Fruit fly (Drosophila melanogaster) whole organism, embryonic: Measurements from ENCODE around the gene Cht5.

Experiments used
- CG11723 ChIP-seq: fragments of 200-800 bp; sonication (Bioruptor generic); optimal IDR thresholded peaks from 2 replicates; lab custom pipeline; 2017; ENCODE audit warnings: missing biosample characterization, mild to moderate bottlenecking, missing genetic modification characterization
- CG13775 ChIP-seq: fragments of 200-800 bp; sonication (Bioruptor generic); optimal IDR thresholded peaks from 3 replicates; lab custom pipeline; 2017; ENCODE audit warnings: missing biosample characterization, mild to moderate bottlenecking, missing genetic modification characterization
- CG13894 ChIP-seq: fragments of 200-800 bp; sonication (Bioruptor generic); optimal IDR thresholded peaks from 3 replicates; lab custom pipeline; 2018; ENCODE audit warnings: missing biosample characterization, mild to moderate bottlenecking, missing genetic modification characterization, moderate library complexity
- CG17359 ChIP-seq: fragments of 200-800 bp; sonication (Bioruptor generic); optimal IDR thresholded peaks from 3 replicates; lab custom pipeline; 2018; ENCODE audit warnings: missing biosample characterization, mild to moderate bottlenecking, missing genetic modification characterization, moderate library complexity
- CG31224 ChIP-seq: fragments of 200-800 bp; sonication (Bioruptor generic); IDR thresholded peaks from 2 replicates; pipeline ENCODE4 v1.3.6; 2022; ENCODE audit warnings: missing biosample characterization, missing genetic modification characterization
- CG31388 ChIP-seq: fragments of 200-800 bp; sonication (Bioruptor generic); optimal IDR thresholded peaks from 2 replicates; lab custom pipeline; 2016; ENCODE audit warnings: missing biosample characterization, missing genetic modification characterization
- CG33213 ChIP-seq: fragments of 200-800 bp; sonication (Bioruptor generic); optimal IDR thresholded peaks from 3 replicates; lab custom pipeline; 2016; ENCODE audit warnings: missing biosample characterization, missing genetic modification characterization
- CG3726 ChIP-seq: fragments of 200-800 bp; sonication (Bioruptor generic); IDR thresholded peaks from 3 replicates; pipeline ENCODE4, ENCODE4 v1.3.6; 2022; ENCODE audit warnings: missing biosample characterization, missing genetic modification characterization
- CG4282 ChIP-seq: fragments of 200-800 bp; sonication (Bioruptor generic); optimal IDR thresholded peaks from 2 replicates; lab custom pipeline; 2016; ENCODE audit warnings: missing biosample characterization, missing genetic modification characterization
- CG7556 ChIP-seq: fragments of 200-800 bp; sonication (Bioruptor generic); optimal IDR thresholded peaks from 2 replicates; lab custom pipeline; 2017; ENCODE audit warnings: missing biosample characterization, mild to moderate bottlenecking, missing genetic modification characterization
- CG7745 ChIP-seq: fragments of 200-800 bp; sonication (Bioruptor generic); optimal IDR thresholded peaks from 2 replicates; lab custom pipeline; 2018; ENCODE audit warnings: missing biosample characterization, mild to moderate bottlenecking, missing genetic modification characterization, moderate library complexity
- CG8281 ChIP-seq: fragments of 200-800 bp; sonication (Bioruptor generic); optimal IDR thresholded peaks from 2 replicates; lab custom pipeline; 2018; ENCODE audit warnings: missing biosample characterization, mild to moderate bottlenecking, missing genetic modification characterization, moderate library complexity
- CG9437 ChIP-seq: fragments of 200-800 bp; sonication (Bioruptor generic); optimal IDR thresholded peaks from 2 replicates; lab custom pipeline; 2018; ENCODE audit warnings: missing biosample characterization, mild to moderate bottlenecking, missing genetic modification characterization
- CG9876 ChIP-seq: fragments of 200-800 bp; sonication (Bioruptor generic); optimal IDR thresholded peaks from 2 replicates; lab custom pipeline; 2016; ENCODE audit warnings: missing biosample characterization, missing genetic modification characterization
- CkIIα-i1 ChIP-seq: fragments of 200-800 bp; sonication (Bioruptor generic); IDR thresholded peaks from 2 replicates; pipeline ENCODE4 v1.3.6; 2022; ENCODE audit warnings: missing biosample characterization, missing genetic modification characterization
- Dip2 ChIP-seq: fragments of 200-800 bp; sonication (Bioruptor generic); IDR thresholded peaks from 2 replicates; pipeline ENCODE4 v1.3.6; 2022; ENCODE audit warnings: missing biosample characterization, missing genetic modification characterization
- Dip3 ChIP-seq: fragments of 200-800 bp; sonication (Bioruptor generic); optimal IDR thresholded peaks from 3 replicates; lab custom pipeline; 2016; ENCODE audit warnings: missing biosample characterization, missing genetic modification characterization
- Ets97D ChIP-seq: fragments of 200-800 bp; sonication (Bioruptor generic); optimal IDR thresholded peaks from 3 replicates; lab custom pipeline; 2016; ENCODE audit warnings: missing biosample characterization, missing genetic modification characterization
- Gsc ChIP-seq: fragments of 200-800 bp; sonication (Bioruptor generic); IDR thresholded peaks from 2 replicates; pipeline ENCODE4 v1.3.6; 2022; ENCODE audit warnings: missing biosample characterization, missing genetic modification characterization
- HHEX ChIP-seq: fragments of 200-800 bp; sonication (Bioruptor generic); optimal IDR thresholded peaks from 3 replicates; lab custom pipeline; 2017; ENCODE audit warnings: missing biosample characterization, mild to moderate bottlenecking, missing genetic modification characterization, missing genetic modification reagents
- HLH54F ChIP-seq: fragments of 200-800 bp; sonication (Bioruptor generic); optimal IDR thresholded peaks from 3 replicates; lab custom pipeline; 2016; ENCODE audit warnings: missing biosample characterization, missing genetic modification characterization
- HmgD ChIP-seq: fragments of 200-800 bp; sonication (Bioruptor generic); optimal IDR thresholded peaks from 3 replicates; lab custom pipeline; 2016; ENCODE audit warnings: missing biosample characterization, missing genetic modification characterization
- Hmr ChIP-seq: fragments of 200-800 bp; sonication (Bioruptor generic); optimal IDR thresholded peaks from 3 replicates; lab custom pipeline; 2017; ENCODE audit warnings: mild to moderate bottlenecking, missing biosample characterization, missing genetic modification reagents, missing genetic modification characterization
- Hr51 ChIP-seq, 2 experiments: fragments of 200-800 bp; sonication (Bioruptor generic); optimal IDR thresholded peaks; 2 replicates in 1 of 2; 3 replicates in 1 of 2; lab custom pipeline; 2016 to 2018; ENCODE audit warnings: missing biosample characterization in 2 of 2, missing genetic modification characterization in 2 of 2, mild to moderate bottlenecking in 1 of 2, moderate library complexity in 1 of 2
- Hr78 ChIP-seq, 2 experiments: fragments of 200-800 bp in 1 of 2; fragments of >200 bp in 1 of 2; sonication (Bioruptor generic) in 1 of 2; optimal IDR thresholded peaks; 2 replicates each; lab custom pipeline; 2017 to 2019; ENCODE audit warnings: missing biosample characterization in 2 of 2, missing genetic modification characterization in 2 of 2, mild to moderate bottlenecking in 1 of 2, moderate library complexity in 1 of 2
- Max ChIP-seq: fragments of 200-800 bp; sonication (Bioruptor generic); optimal IDR thresholded peaks from 2 replicates; lab custom pipeline; 2016; ENCODE audit warnings: missing biosample characterization, mild to moderate bottlenecking, missing genetic modification characterization
- Med ChIP-seq: fragments of 200-800 bp; sonication (Bioruptor generic); peaks from one replicate; lab custom pipeline; 2016; ENCODE audit warnings: missing biosample characterization, missing genetic modification characterization, mild to moderate bottlenecking, inconsistent platforms, moderate library complexity
- NC2α ChIP-seq: fragments of 200-800 bp; sonication (Bioruptor generic); optimal IDR thresholded peaks from 2 replicates; lab custom pipeline; 2016; ENCODE audit warnings: missing biosample characterization, missing genetic modification characterization
- Neu2 ChIP-seq: fragments of 200-800 bp; sonication (Bioruptor generic); optimal IDR thresholded peaks from 3 replicates; lab custom pipeline; 2016; ENCODE audit warnings: missing biosample characterization, missing genetic modification characterization, borderline replicate concordance
- Oli ChIP-seq: fragments of 200-800 bp; sonication (Bioruptor generic); optimal IDR thresholded peaks from 2 replicates; lab custom pipeline; 2018; ENCODE audit warnings: missing biosample characterization, mild to moderate bottlenecking, missing genetic modification characterization, moderate library complexity
- Ssrp ChIP-seq: fragments of 200-800 bp; sonication (Bioruptor generic); optimal IDR thresholded peaks from 2 replicates; lab custom pipeline; 2018; ENCODE audit warnings: missing biosample characterization, mild to moderate bottlenecking, missing genetic modification characterization, moderate library complexity
- Xrp1 ChIP-seq: fragments of 200-800 bp; sonication (Bioruptor generic); IDR thresholded peaks from 2 replicates; pipeline ENCODE4 v1.3.6; 2022; ENCODE audit warnings: missing biosample characterization, missing genetic modification characterization
- bsh ChIP-seq, 2 experiments: fragments of 200-800 bp; sonication (Bioruptor generic); optimal IDR thresholded peaks; 2 replicates each; lab custom pipeline; 2017 to 2018; ENCODE audit warnings: mild to moderate bottlenecking in 2 of 2, missing biosample characterization in 2 of 2, missing genetic modification characterization in 2 of 2, moderate library complexity in 1 of 2
- cg ChIP-seq: fragments of 200-800 bp; sonication (Bioruptor generic); optimal IDR thresholded peaks from 3 replicates; lab custom pipeline; 2019; ENCODE audit warnings: missing biosample characterization, mild to moderate bottlenecking, missing genetic modification characterization, moderate library complexity
- chinmo ChIP-seq: fragments of 200-800 bp; sonication (Bioruptor generic); IDR thresholded peaks from 4 replicates; pipeline ENCODE4 v1.3.6; 2022; ENCODE audit warnings: missing biosample characterization, missing genetic modification characterization; ENCODE audit not compliant: partially characterized antibody
- crol ChIP-seq: fragments of 200-800 bp; sonication (Bioruptor generic); IDR thresholded peaks from 2 replicates; pipeline ENCODE4 v1.3.6; 2022; ENCODE audit warnings: missing biosample characterization, missing genetic modification characterization
- danr ChIP-seq: fragments of 200-800 bp; sonication (Bioruptor generic); IDR thresholded peaks from 2 replicates; pipeline ENCODE4 v1.3.6; 2022; ENCODE audit warnings: missing biosample characterization, missing genetic modification characterization
- dmrt99B ChIP-seq: fragments of 200-800 bp; sonication (Bioruptor generic); optimal IDR thresholded peaks from 2 replicates; lab custom pipeline; 2018; ENCODE audit warnings: missing biosample characterization, mild to moderate bottlenecking, missing genetic modification characterization, moderate library complexity
- dpn ChIP-seq, 2 experiments: fragments of 200-800 bp; sonication (Bioruptor generic); optimal IDR thresholded peaks; 3 replicates each; lab custom pipeline; 2016; ENCODE audit warnings: missing biosample characterization in 2 of 2, missing genetic modification characterization in 2 of 2
- jing ChIP-seq: fragments of 200-800 bp; sonication (Bioruptor generic); optimal IDR thresholded peaks from 2 replicates; lab custom pipeline; 2018; ENCODE audit warnings: missing biosample characterization, mild to moderate bottlenecking, missing genetic modification characterization
- nom ChIP-seq: fragments of 200-800 bp; sonication (Bioruptor generic); optimal IDR thresholded peaks from 2 replicates; lab custom pipeline; 2017; ENCODE audit warnings: missing biosample characterization, missing genetic modification characterization, mild to moderate bottlenecking, moderate library complexity, missing genetic modification reagents
- peb ChIP-seq: fragments of 200-800 bp; sonication (Bioruptor generic); IDR thresholded peaks from 2 replicates; pipeline ENCODE4 v1.3.6; 2022; ENCODE audit warnings: missing biosample characterization, missing genetic modification characterization
- pnt ChIP-seq: fragments of 200-800 bp; sonication (Bioruptor generic); optimal IDR thresholded peaks from 3 replicates; lab custom pipeline; 2016; ENCODE audit warnings: missing biosample characterization, missing genetic modification characterization
- ro ChIP-seq: fragments of 200-800 bp; sonication (Bioruptor generic); IDR thresholded peaks from 2 replicates; pipeline ENCODE4 v1.3.6; 2022; ENCODE audit warnings: missing biosample characterization, missing genetic modification characterization
- sd ChIP-seq: fragments of 200-800 bp; sonication (Bioruptor generic); optimal IDR thresholded peaks from 3 replicates; lab custom pipeline; 2018; ENCODE audit warnings: missing biosample characterization, mild to moderate bottlenecking, missing genetic modification characterization, moderate library complexity
- seq ChIP-seq: fragments of 200-800 bp; sonication (Bioruptor generic); IDR thresholded peaks from 2 replicates; pipeline ENCODE4 v1.3.6; 2022; ENCODE audit warnings: missing biosample characterization, missing genetic modification characterization
- sob ChIP-seq: fragments of 200-800 bp; sonication (Bioruptor generic); IDR thresholded peaks from 2 replicates; pipeline ENCODE4 v1.3.6; 2022; ENCODE audit warnings: missing biosample characterization, missing genetic modification characterization
- sr ChIP-seq: fragments of 200-800 bp; sonication (Bioruptor generic); IDR thresholded peaks from 3 replicates; pipeline ENCODE4 v1.3.6; 2022; ENCODE audit warnings: missing biosample characterization, missing genetic modification characterization
- z ChIP-seq: fragments of 200-800 bp; sonication (Bioruptor generic); IDR thresholded peaks from 3 replicates; pipeline ENCODE4 v1.3.6; 2022; ENCODE audit warnings: missing biosample characterization, missing genetic modification characterization

The Cht5 gene

DNA sequence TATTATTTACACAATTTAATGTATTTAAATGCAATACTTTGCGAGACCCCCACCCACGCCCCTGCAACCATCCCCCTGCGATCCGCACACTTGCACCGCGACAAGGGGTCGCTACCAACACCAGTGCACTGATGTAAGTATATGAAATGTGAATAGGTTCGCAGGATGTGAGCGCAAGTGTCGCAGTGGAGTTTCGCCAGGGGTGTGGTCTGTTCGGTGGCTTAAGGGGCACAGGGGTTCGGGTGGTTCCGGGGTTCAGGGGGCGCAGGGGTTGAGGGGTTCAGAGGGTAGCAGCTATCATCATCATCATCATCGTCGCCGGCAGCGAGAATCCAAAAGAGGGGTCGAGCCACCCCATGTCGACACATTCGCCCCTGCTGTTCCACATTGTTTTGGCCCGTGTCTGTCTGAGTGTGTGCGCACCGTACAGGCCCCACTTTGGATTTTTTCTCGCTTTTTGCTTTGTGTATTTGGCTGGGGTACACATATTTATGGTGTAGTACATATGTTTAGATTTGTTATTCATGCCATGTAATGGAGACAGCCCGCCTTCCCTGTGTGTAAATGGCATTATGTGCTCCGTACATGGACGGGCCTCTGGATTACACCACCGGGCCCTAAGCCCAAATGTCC is 37.7 kb downstream of the Cht5 start (continued):
- TF ChIP-seq pnt (GFP tag; lab: Kevin White, UChicago) (no peak), Dip2 (no peak), Dip3 (no peak), peb (GFP tag; lab: Robert Waterston, UW) (no peak), sd (peak; percentile 14)

DNA sequence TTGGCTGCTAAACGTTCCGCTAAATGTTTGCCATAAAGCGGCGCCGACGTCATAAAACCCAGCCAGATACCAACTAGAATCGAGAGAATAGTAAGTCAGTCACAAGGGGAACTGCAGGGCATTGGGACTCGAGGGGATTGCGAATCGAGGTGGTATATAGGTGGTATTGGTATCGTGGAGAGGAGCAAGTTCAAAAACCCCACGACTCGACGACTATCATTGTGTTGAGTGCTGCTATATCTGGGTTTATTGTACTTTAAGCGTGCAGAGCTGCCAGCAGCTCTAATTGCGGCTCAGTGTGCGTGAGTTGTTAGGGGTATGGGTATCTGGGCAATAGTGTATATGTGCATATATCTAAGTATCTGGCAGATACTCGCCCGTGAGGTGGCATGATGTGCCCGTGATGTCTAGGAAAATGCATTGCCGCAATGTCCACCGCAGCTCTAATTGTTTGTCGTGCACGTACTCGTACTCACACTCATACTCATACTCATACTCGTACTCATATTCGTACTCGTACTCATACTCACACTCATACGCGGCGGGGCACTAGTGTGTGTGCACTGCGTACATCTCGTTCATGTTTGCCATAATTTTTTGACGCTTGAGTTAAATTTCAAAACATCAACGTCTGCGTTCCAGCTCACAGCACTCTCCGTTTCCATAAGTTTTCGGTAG is 38.8 kb downstream of the Cht5 start:
- TF ChIP-seq cg (GFP tag; lab: Kevin White, UChicago) (peak; percentile 61), danr (no peak), sob (GFP tag; lab: Robert Waterston, UW) (no peak), seq (0 out of 2 replicates have a peak, but pooled peaks have one; percentile 8), sr (GFP tag; lab: Robert Waterston, UW) (no peak), jing (no peak), CG3726 (GFP tag; lab: Robert Waterston, UW) (no peak), CG33213 (GFP tag; lab: Kevin White, UChicago) (no peak), Neu2 (GFP tag; lab: Kevin White, UChicago) (no peak), Ets97D (no peak), Max (GFP tag; lab: Kevin White, UChicago) (no peak), CG31224 (GFP tag; lab: Robert Waterston, UW) (no peak), CG13894 (tag; lab: Kevin White, UChicago) (peak; percentile 53), CG8281 (no peak), CG9876 (no peak), ro (no peak), Hr78 (GFP tag; optimal IDR thresholded peaks at IDR 0.05; lab: Kevin White, UChicago) (no peak), HHEX (GFP tag; lab: Kevin White, UChicago) (no peak), z (GFP tag; lab: Robert Waterston, UW) (peak; percentile 87), chinmo (GFP tag; lab: Robert Waterston, UW) (no peak), Oli (tag; lab: Kevin White, UChicago) (no peak), dmrt99B (tag; lab: Kevin White, UChicago) (no peak), HmgD (GFP tag; lab: Kevin White, UChicago) (no peak), NC2α (no peak), CkIIα-i1 (no peak), Gsc (no peak), crol (no peak), CG31388 (GFP tag; lab: Kevin White, UChicago) (no peak), Med (GFP tag; lab: Kevin White, UChicago) (peak; percentile 47), CG11723 (GFP tag; lab: Kevin White, UChicago) (no peak), Hr51 (GFP tag; optimal IDR thresholded peaks at IDR 0.05; lab: Kevin White, UChicago) (no peak), nom (GFP tag; lab: Kevin White, UChicago) (no peak)

dm6 chr3R:13806710-13807093 is 39.4 kb downstream of the Cht5 start:
- no peak for TF ChIP-seq Ssrp (tag; lab: Kevin White, UChicago)
- peak; percentile 19 for TF ChIP-seq CG7556 (GFP tag; lab: Kevin White, UChicago)
- TF ChIP-seq CG9437 (GFP tag; lab: Kevin White, UChicago), result no peak
- no peak for TF ChIP-seq CG13775
- TF ChIP-seq bsh (GFP tag; optimal IDR thresholded peaks at IDR 0.05; lab: Kevin White, UChicago), result peak in 1 of 2 experiments; percentile 1
- no peak for TF ChIP-seq ro
- TF ChIP-seq dpn (GFP tag; optimal IDR thresholded peaks at IDR 0.05; lab: Kevin White, UChicago), result no peak
- TF ChIP-seq Hmr, result no peak
- TF ChIP-seq nom (GFP tag; lab: Kevin White, UChicago), result no peak
- TF ChIP-seq CG4282, result no peak
- TF ChIP-seq CG7745, result no peak
- TF ChIP-seq Xrp1 (GFP tag; lab: Robert Waterston, UW), result peak; percentile 11; the same call in 1 of the 2 replicates
- no peak for TF ChIP-seq CG17359 (tag; lab: Kevin White, UChicago)
- TF ChIP-seq HLH54F (GFP tag; lab: Kevin White, UChicago), result no peak
